Worm (Caenorhabditis elegans): Measurements from ENCODE around the gene C12D8.21.
A peak's percentile ranks its signal among the peaks of the same experiment; 100 is the strongest.

Gene C12D8.21

ce11 chrV:10245615-10246014 is 4.6 kb upstream of the C12D8.21 start:
- TF ChIP-seq elt-2 (tag; optimal IDR thresholded peaks at IDR 0.05) (peak; percentile 38), pha-4 (tag; optimal IDR thresholded peaks at IDR 0.05) (peak; percentile 90), pqm-1 (tag; optimal IDR thresholded peaks at IDR 0.05) (peak; percentile 30), egl-5 (tag; optimal IDR thresholded peaks at IDR 0.05) (no peak)

DNA sequence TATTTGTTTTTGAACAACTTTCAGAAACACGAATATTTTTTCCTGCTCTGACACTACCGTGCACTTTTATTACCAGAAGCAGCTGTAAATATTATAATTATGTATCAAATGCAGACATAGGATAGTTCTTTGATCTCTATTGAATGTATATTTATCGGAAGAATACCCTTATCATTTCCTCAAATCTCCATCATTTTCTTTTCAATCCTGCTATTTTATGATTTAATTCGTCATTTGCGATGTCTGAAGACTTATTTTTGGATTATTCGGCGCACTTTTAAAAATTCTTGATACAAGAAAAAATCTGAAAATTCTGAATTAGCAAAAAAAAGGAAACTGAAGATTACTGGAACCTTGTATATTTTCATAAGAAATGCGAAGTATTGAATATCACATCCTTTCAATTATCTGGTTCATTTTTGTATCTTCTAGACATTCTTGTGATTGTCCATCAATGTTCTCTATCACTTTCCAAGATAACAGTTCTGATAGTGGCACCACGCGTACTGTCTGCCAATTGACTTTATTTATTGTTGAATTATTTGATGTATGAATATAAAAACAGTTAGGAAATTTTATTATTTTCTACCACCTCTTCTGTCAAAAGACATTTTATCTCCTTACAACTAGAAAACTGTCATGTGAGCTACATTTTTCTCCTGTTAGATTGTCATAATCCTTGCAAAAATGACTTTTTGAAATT is 3.2 kb upstream of the C12D8.21 start:
- TF ChIP-seq pqm-1 (tag; optimal IDR thresholded peaks at IDR 0.05) (peak; percentile 2), hmg-11 (tag; optimal IDR thresholded peaks at IDR 0.05) (no peak), nhr-77 (tag; optimal IDR thresholded peaks at IDR 0.05) (no peak), egl-27 (tag; optimal IDR thresholded peaks at IDR 0.05) (no peak), pha-4 (tag; optimal IDR thresholded peaks at IDR 0.05) (no peak), fkh-10 (GFP tag; optimal IDR thresholded peaks at IDR 0.05) (no peak), elt-2 (tag; optimal IDR thresholded peaks at IDR 0.05) (peak; percentile 68), mdl-1 (tag; optimal IDR thresholded peaks at IDR 0.05) (no peak)

- TF ChIP-seq hmg-11 (tag; optimal IDR thresholded peaks at IDR 0.05) (no peak), skn-1 (tag; optimal IDR thresholded peaks at IDR 0.05) (no peak), eor-1 (tag; optimal IDR thresholded peaks at IDR 0.05) (no peak), zag-1 (tag; optimal IDR thresholded peaks at IDR 0.05) (no peak), ztf-4 (tag; optimal IDR thresholded peaks at IDR 0.05) (no peak), nhr-43 (tag; optimal IDR thresholded peaks at IDR 0.05; ENCODE audit: poor library complexity, severe bottlenecking) (no peak), nhr-12 (tag; optimal IDR thresholded peaks at IDR 0.05) (no peak), lin-15B (tag; optimal IDR thresholded peaks at IDR 0.05) (no peak), ceh-16 (tag; optimal IDR thresholded peaks at IDR 0.05) (no peak), ceh-28 (tag; optimal IDR thresholded peaks at IDR 0.05) (no peak), egl-5 (tag; optimal IDR thresholded peaks at IDR 0.05) (no peak), fkh-10 (GFP tag; optimal IDR thresholded peaks at IDR 0.05) (no peak), lsy-12 (tag; optimal IDR thresholded peaks at IDR 0.05) (no peak), nhr-76 (tag; optimal IDR thresholded peaks at IDR 0.05) (no peak), fkh-2 (tag; optimal IDR thresholded peaks at IDR 0.05) (no peak), ama-1 (optimal IDR thresholded peaks at IDR 0.05) (no peak), sea-2 (GFP tag; optimal IDR thresholded peaks at IDR 0.05) (no peak), elt-3 (tag; optimal IDR thresholded peaks at IDR 0.05) (no peak), R02D3.7 (tag; optimal IDR thresholded peaks at IDR 0.05) (no peak)
These were observed 2.1 kb upstream of the C12D8.21 start, which contains the start of gene C12D8.9 for ce11 chrV:10243105-10243504. TSS of gene C12D8.9 (minus strand) at chrV:10243205.

DNA sequence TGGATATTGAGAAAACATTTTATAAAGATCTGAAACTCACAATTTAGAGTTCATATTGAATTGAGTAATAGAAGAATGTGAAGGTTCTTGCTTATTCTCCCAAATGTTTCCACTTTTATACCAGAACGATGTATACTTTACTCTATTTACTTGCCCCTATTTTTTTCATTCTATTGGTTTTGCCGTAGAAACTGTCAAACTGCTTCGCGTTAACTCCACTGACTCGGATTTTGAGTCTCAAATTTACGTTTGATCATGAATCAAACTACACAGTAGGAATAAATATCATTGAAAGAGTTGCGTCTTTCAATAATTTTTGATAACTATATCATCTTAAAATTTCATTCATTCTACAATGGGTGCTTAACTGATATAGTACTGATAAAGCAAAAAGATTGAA is 1.1 kb downstream of the C12D8.21 start, which contains the start of gene fipr-8:
TSS of gene fipr-8 (minus strand) at position 101 of the 400 bp plus-strand sequence.
- TF ChIP-seq fkh-10 (GFP tag; optimal IDR thresholded peaks at IDR 0.05) (no peak), unc-39 (tag; optimal IDR thresholded peaks at IDR 0.05) (no peak), egl-5 (tag; optimal IDR thresholded peaks at IDR 0.05) (no peak), lsy-12 (tag; optimal IDR thresholded peaks at IDR 0.05) (no peak)

ce11 chrV:10238665-10239064 is 2.3 kb downstream of the C12D8.21 start, which contains the start of gene fubl-1:
TSS of gene fubl-1 (minus strand) at chrV:10238866.
- TF ChIP-seq lin-15B (tag; optimal IDR thresholded peaks at IDR 0.05) (peak; percentile 73), hmg-11 (tag; optimal IDR thresholded peaks at IDR 0.05) (peak; percentile 9), lin-39 (tag; optimal IDR thresholded peaks at IDR 0.05) (peak; percentile 61), ama-1 (optimal IDR thresholded peaks at IDR 0.05) (peak; percentile 39), jun-1 (tag; optimal IDR thresholded peaks at IDR 0.05) (no peak), daf-12 (tag; optimal IDR thresholded peaks at IDR 0.05) (no peak), nfya-1 (tag; optimal IDR thresholded peaks at IDR 0.05; ENCODE audit: insufficient read depth) (peak; percentile 50), pha-4 (tag; optimal IDR thresholded peaks at IDR 0.05) (peak; percentile 6), elt-2 (tag; optimal IDR thresholded peaks at IDR 0.05) (peak; percentile 2), nhr-25 (tag; optimal IDR thresholded peaks at IDR 0.05) (no peak)

Measured in whole organism, L3 larva.